Worm (Caenorhabditis elegans) whole organism, young adult: Measurements from ENCODE around the gene ptpn-22.

ENCODE experiments used
- F10E7.11 ChIP-seq: sonication (generic microtip); optimal IDR thresholded peaks from 2 replicates; lab custom pipeline; 2017; ENCODE audit warnings: mild to moderate bottlenecking, missing genetic modification characterization, moderate library complexity, missing compliant biosample characterization
- F37B4.10 ChIP-seq: fragments of 200-800 bp; sonication (Bioruptor generic); IDR thresholded peaks from 2 replicates; pipeline ENCODE4 v1.3.6; 2022; ENCODE audit warnings: missing genetic modification characterization, missing compliant biosample characterization
- F49E8.2 ChIP-seq: sonication (generic microtip); optimal IDR thresholded peaks from 3 replicates; lab custom pipeline; 2017; ENCODE audit warnings: missing genetic modification characterization, mild to moderate bottlenecking, missing compliant biosample characterization, antibody characterized with exemption, moderate library complexity; ENCODE audit not compliant: insufficient read depth
- Y67H2A.10 ChIP-seq: fragments of 200-800 bp; sonication (Bioruptor generic); conservative IDR thresholded peaks from 2 replicates; pipeline ENCODE4 v1.3.6; 2022; ENCODE audit warnings: missing genetic modification reagents, missing genetic modification characterization, missing compliant biosample characterization
- Y79H2A.3 ChIP-seq: fragments of 200-800 bp; sonication (Bioruptor generic); conservative IDR thresholded peaks from 2 replicates; pipeline ENCODE4 v1.3.6; 2022; ENCODE audit warnings: missing genetic modification reagents, missing genetic modification characterization, missing compliant biosample characterization
- Y95B8A.8 ChIP-seq: fragments of 200-800 bp; sonication (Bioruptor generic); IDR thresholded peaks from 2 replicates; pipeline ENCODE4 v1.3.6; 2022; ENCODE audit warnings: missing genetic modification reagents, missing genetic modification characterization, missing compliant biosample characterization
- aptf-3 ChIP-seq: fragments of 200-800 bp; sonication (Bioruptor generic); IDR thresholded peaks from 2 replicates; pipeline ENCODE4 v1.3.6; 2022; ENCODE audit warnings: missing genetic modification characterization, missing compliant biosample characterization
- atf-7 ChIP-seq: sonication (generic microtip); optimal IDR thresholded peaks from 2 replicates; lab custom pipeline; 2017; ENCODE audit warnings: mild to moderate bottlenecking, missing genetic modification characterization, missing compliant biosample characterization
- bed-1 ChIP-seq: fragments of 200-800 bp; sonication (Bioruptor generic); IDR thresholded peaks from 2 replicates; pipeline ENCODE4 v1.3.6; 2022; ENCODE audit warnings: missing genetic modification reagents, missing genetic modification characterization, missing compliant biosample characterization
- ceh-100 ChIP-seq: fragments of 200-800 bp; sonication (Bioruptor generic); IDR thresholded peaks from 2 replicates; pipeline ENCODE4 v1.3.6; 2022; ENCODE audit warnings: missing genetic modification reagents, missing genetic modification characterization, missing compliant biosample characterization
- ceh-40 ChIP-seq: fragments of 200-800 bp; sonication (Bioruptor generic); IDR thresholded peaks from 2 replicates; pipeline ENCODE4 v1.3.6; 2022; ENCODE audit warnings: missing genetic modification characterization, missing compliant biosample characterization
- ceh-79 ChIP-seq: sonication (generic microtip); optimal IDR thresholded peaks from 2 replicates; lab custom pipeline; 2017; ENCODE audit warnings: mild to moderate bottlenecking, missing genetic modification characterization, missing compliant biosample characterization
- die-1 ChIP-seq: sonication (generic microtip); optimal IDR thresholded peaks from 2 replicates; lab custom pipeline; 2016; ENCODE audit warnings: missing genotype, mild to moderate bottlenecking, missing genetic modification characterization, missing compliant biosample characterization
- dox-1 ChIP-seq: fragments of 200-800 bp; sonication (Bioruptor generic); IDR thresholded peaks from 2 replicates; pipeline ENCODE4 v1.3.6; 2022; ENCODE audit warnings: missing genetic modification reagents, missing genetic modification characterization, missing compliant biosample characterization
- dpff-1 ChIP-seq: sonication (generic microtip); optimal IDR thresholded peaks from 2 replicates; lab custom pipeline; 2017; ENCODE audit warnings: mild to moderate bottlenecking, missing genetic modification characterization, missing compliant biosample characterization
- egl-18 ChIP-seq: fragments of 200-800 bp; sonication (Bioruptor generic); IDR thresholded peaks from 2 replicates; pipeline ENCODE4 v1.3.6; 2022; ENCODE audit warnings: missing genetic modification reagents, missing genetic modification characterization, missing compliant biosample characterization
- egl-44 ChIP-seq: fragments of 200-800 bp; sonication (Bioruptor generic); IDR thresholded peaks from 2 replicates; pipeline ENCODE4 v1.3.6; 2022; ENCODE audit warnings: missing genetic modification reagents, missing genetic modification characterization, missing compliant biosample characterization
- egrh-3 ChIP-seq: fragments of 200-800 bp; sonication (Bioruptor generic); IDR thresholded peaks from 2 replicates; pipeline ENCODE4 v1.3.6; 2022; ENCODE audit warnings: missing genetic modification reagents, missing genetic modification characterization, missing compliant biosample characterization
- ets-4 ChIP-seq: fragments of 200-800 bp; sonication (Bioruptor generic); optimal IDR thresholded peaks from 2 replicates; lab custom pipeline; 2018; ENCODE audit warnings: mild to moderate bottlenecking, missing genetic modification characterization, missing compliant biosample characterization
- fkh-3 ChIP-seq: sonication (generic microtip); optimal IDR thresholded peaks from 2 replicates; lab custom pipeline; 2016; ENCODE audit warnings: mild to moderate bottlenecking, missing genetic modification characterization, missing compliant biosample characterization
- hlh-12 ChIP-seq: sonication (generic microtip); optimal IDR thresholded peaks from 2 replicates; lab custom pipeline; 2016; ENCODE audit warnings: missing genetic modification characterization, missing compliant biosample characterization
- hmg-20 ChIP-seq: fragments of 200-800 bp; sonication (Bioruptor generic); IDR thresholded peaks from 2 replicates; pipeline ENCODE4 v1.3.6; 2022; ENCODE audit warnings: missing genetic modification reagents, missing genetic modification characterization, missing compliant biosample characterization
- hsf-1 ChIP-seq: fragments of 200-800 bp; sonication (Bioruptor generic); IDR thresholded peaks from 2 replicates; pipeline ENCODE4 v1.3.6; 2022; ENCODE audit warnings: missing genetic modification reagents, missing genetic modification characterization, missing compliant biosample characterization
- lin-26 ChIP-seq: fragments of 200-800 bp; sonication (Bioruptor generic); IDR thresholded peaks from 2 replicates; pipeline ENCODE4 v1.3.6; 2022; ENCODE audit warnings: missing genetic modification reagents, missing genetic modification characterization, missing compliant biosample characterization
- lin-40 ChIP-seq: sonication (generic microtip); optimal IDR thresholded peaks from 2 replicates; lab custom pipeline; 2016; ENCODE audit warnings: missing genetic modification characterization, mild to moderate bottlenecking, missing compliant biosample characterization, missing genotype, missing genetic modification reagents
- lsl-1 ChIP-seq: fragments of 200-800 bp; sonication (Bioruptor generic); optimal IDR thresholded peaks from 2 replicates; lab custom pipeline; 2018; ENCODE audit warnings: mild to moderate bottlenecking, missing genetic modification characterization, moderate library complexity, missing compliant biosample characterization
- mcd-1 ChIP-seq: fragments of 200-800 bp; sonication (Bioruptor generic); IDR thresholded peaks from 2 replicates; pipeline ENCODE4 v1.3.6; 2022; ENCODE audit warnings: missing genetic modification reagents, missing genetic modification characterization, missing compliant biosample characterization
- mel-28 ChIP-seq: sonication (generic microtip); optimal IDR thresholded peaks from 2 replicates; lab custom pipeline; 2016; ENCODE audit warnings: borderline replicate concordance, mild to moderate bottlenecking, missing genetic modification characterization, missing compliant biosample characterization
- nfya-1 ChIP-seq: sonication (generic microtip); optimal IDR thresholded peaks from 2 replicates; lab custom pipeline; 2017; ENCODE audit warnings: antibody characterized with exemption, missing compliant biosample characterization, missing genetic modification characterization, borderline replicate concordance; ENCODE audit not compliant: insufficient read depth
- nhr-120 ChIP-seq: fragments of 200-800 bp; sonication (Bioruptor generic); IDR thresholded peaks from 2 replicates; pipeline ENCODE4 v1.3.6; 2022; ENCODE audit warnings: missing genetic modification characterization, missing compliant biosample characterization
- nhr-179 ChIP-seq: sonication (generic microtip); optimal IDR thresholded peaks from 2 replicates; lab custom pipeline; 2016; ENCODE audit warnings: mild to moderate bottlenecking, missing genetic modification characterization, missing compliant biosample characterization
- pha-4 ChIP-seq: fragments of 150-350 bp; sonication (generic microtip); optimal IDR thresholded peaks from 2 replicates; lab custom pipeline; 2014; ENCODE audit warnings: missing biosample characterization, missing genetic modification reagents, missing genetic modification characterization
- rcor-1 ChIP-seq: fragments of 200-800 bp; sonication (Bioruptor generic); IDR thresholded peaks from 2 replicates; pipeline ENCODE4 v1.3.6; 2022; ENCODE audit warnings: missing genetic modification reagents, missing genetic modification characterization, missing compliant biosample characterization
- repo-1 ChIP-seq: sonication (generic microtip); optimal IDR thresholded peaks from 2 replicates; lab custom pipeline; 2017; ENCODE audit warnings: mild to moderate bottlenecking, missing genetic modification characterization, missing compliant biosample characterization
- snpc-1.1 ChIP-seq: sonication (generic microtip); optimal IDR thresholded peaks from 2 replicates; lab custom pipeline; 2017; ENCODE audit warnings: missing genetic modification characterization, mild to moderate bottlenecking, missing compliant biosample characterization, antibody characterized with exemption, moderate library complexity, missing genotype, missing genetic modification reagents; ENCODE audit not compliant: insufficient read depth
- snpc-1.3 ChIP-seq: sonication (generic microtip); optimal IDR thresholded peaks from 2 replicates; lab custom pipeline; 2017; ENCODE audit warnings: missing genetic modification characterization, mild to moderate bottlenecking, missing compliant biosample characterization, antibody characterized with exemption, moderate library complexity, missing genotype, missing genetic modification reagents; ENCODE audit not compliant: insufficient read depth
- snpc-3.4 ChIP-seq: sonication (generic microtip); optimal IDR thresholded peaks from 2 replicates; lab custom pipeline; 2017; ENCODE audit warnings: missing genetic modification characterization, mild to moderate bottlenecking, missing compliant biosample characterization, antibody characterized with exemption, moderate library complexity, missing genotype, missing genetic modification reagents
- sptf-2 ChIP-seq: fragments of 200-800 bp; sonication (Bioruptor generic); optimal IDR thresholded peaks from 2 replicates; lab custom pipeline; 2018; ENCODE audit warnings: mild to moderate bottlenecking, missing genetic modification characterization, missing compliant biosample characterization
- zfh-2 ChIP-seq: fragments of 200-800 bp; sonication (Bioruptor generic); conservative IDR thresholded peaks from 2 replicates; pipeline ENCODE4 v1.3.6; 2022; ENCODE audit warnings: missing genetic modification reagents, missing genetic modification characterization, missing compliant biosample characterization

The ptpn-22 gene

DNA sequence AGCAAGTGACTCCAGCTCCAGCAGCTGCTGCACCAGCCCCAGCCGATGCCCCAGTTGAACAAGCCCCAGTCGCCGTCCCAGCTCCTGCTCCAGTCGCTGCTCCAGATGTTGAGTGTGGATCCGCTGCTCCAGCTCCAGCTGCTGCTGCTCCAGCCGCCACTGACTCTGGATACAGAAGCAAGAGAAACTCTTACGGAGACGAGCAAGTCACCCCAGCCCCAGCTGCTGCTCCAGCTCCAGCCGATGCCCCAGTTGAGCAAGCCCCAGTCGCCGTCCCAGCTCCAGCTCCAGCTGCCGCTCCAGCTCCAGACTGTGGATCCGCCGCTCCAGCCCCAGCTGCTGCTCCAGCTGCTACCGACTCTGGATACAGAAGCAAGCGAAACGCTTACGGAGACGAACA is 18.5 kb downstream of the ptpn-22 start (continued):
- TF ChIP-seq aptf-3 (GFP tag; lab: Robert Waterston, UW) (no peak), nfya-1 (no peak), lsl-1 (no peak), ceh-100 (GFP tag; lab: Robert Waterston, UW) (no peak), dpff-1 (tag; lab: Kevin White, UChicago) (no peak), pha-4 (no peak)

DNA sequence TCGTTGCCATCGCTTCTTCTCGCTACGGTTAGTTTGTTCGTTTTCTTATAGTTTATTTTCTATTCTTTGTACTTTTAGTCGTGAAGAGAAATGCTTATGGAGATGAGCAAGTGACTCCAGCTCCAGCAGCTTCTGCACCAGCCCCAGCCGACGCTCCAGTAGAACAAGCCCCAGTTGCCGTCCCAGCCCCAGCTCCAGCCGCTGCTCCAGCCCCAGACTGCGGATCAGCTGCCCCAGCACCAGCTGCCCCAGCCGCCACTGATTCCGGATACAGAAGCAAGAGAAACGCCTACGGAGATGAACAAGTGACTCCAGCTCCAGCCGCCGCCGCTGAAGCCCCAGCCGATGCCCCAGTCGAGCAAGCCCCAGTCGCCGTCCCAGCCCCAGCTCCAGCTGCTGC is 19.2 kb downstream of the ptpn-22 start:
- TF ChIP-seq zfh-2 (GFP tag; lab: Robert Waterston, UW) = peak; percentile 65; the same call in 1 of the 2 replicates
- peak; percentile 31; the same call in 1 of the 2 replicates for TF ChIP-seq lin-26 (GFP tag; lab: Robert Waterston, UW)
- peak; percentile 31; the same call in 1 of the 2 replicates for TF ChIP-seq mcd-1
- TF ChIP-seq egrh-3 (GFP tag; lab: Robert Waterston, UW) = peak; percentile 86
- TF ChIP-seq lin-40 (tag; lab: Kevin White, UChicago) = peak; percentile 20

DNA sequence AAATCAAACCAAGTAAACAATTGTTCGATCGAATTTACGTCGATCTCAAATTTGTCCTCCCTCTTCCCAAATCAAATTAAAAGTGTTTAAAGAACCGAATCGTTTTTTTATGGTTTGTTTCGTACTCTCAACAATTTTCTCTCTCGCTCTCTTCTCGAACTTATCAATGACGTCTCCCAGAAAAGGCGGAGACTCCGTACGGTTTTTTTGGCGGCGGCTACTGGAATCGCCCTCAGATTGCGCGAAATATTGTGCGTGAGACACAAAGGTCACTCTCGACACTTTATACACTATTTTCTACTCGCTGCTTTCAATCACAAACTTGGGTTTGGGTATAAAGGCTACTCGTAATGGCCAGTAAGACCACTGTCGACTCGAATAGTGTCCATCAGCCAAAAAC is 19.6 kb downstream of the ptpn-22 start, which contains the start of gene epic-2:
epic-2 (plus strand) TSS at position 317 of the 400 bp plus-strand sequence.
- TF ChIP-seq ceh-40 (GFP tag; lab: Robert Waterston, UW) = no peak
- no peak for TF ChIP-seq die-1 (tag; lab: Kevin White, UChicago)
- TF ChIP-seq Y67H2A.10 (GFP tag; lab: Robert Waterston, UW) = no peak
- no peak for TF ChIP-seq nhr-179 (tag; lab: Kevin White, UChicago)
- no peak for TF ChIP-seq egl-18 (GFP tag; lab: Robert Waterston, UW)
- no peak for TF ChIP-seq snpc-1.3
- no peak for TF ChIP-seq fkh-3 (tag; lab: Kevin White, UChicago)
- TF ChIP-seq nhr-120 = no peak
- no peak for TF ChIP-seq F49E8.2 (tag; lab: Kevin White, UChicago)
- no peak for TF ChIP-seq egl-44
- TF ChIP-seq aptf-3 (GFP tag; lab: Robert Waterston, UW) = no peak
- no peak for TF ChIP-seq sptf-2 (GFP tag; lab: Kevin White, UChicago)

ce11 chrIV:1715705-1716104 is 24.4 kb downstream of the ptpn-22 start:
- TF ChIP-seq snpc-1.1 (tag; lab: Kevin White, UChicago) = no peak
- peak; percentile 29 for TF ChIP-seq lin-40 (tag; lab: Kevin White, UChicago)
- no peak for TF ChIP-seq aptf-3 (GFP tag; lab: Robert Waterston, UW)

- TF ChIP-seq zfh-2 (GFP tag; lab: Robert Waterston, UW) = peak; percentile 75
- no peak for TF ChIP-seq atf-7 (tag; lab: Kevin White, UChicago)
These were observed 26.4 kb downstream of the ptpn-22 start for ce11 chrIV:1713618-1714017.

- TF ChIP-seq bed-1 (GFP tag; lab: Robert Waterston, UW) (peak; percentile 85; the same call in 1 of the 2 replicates), rcor-1 (peak; percentile 81), Y95B8A.8 (peak; percentile 92), repo-1 (peak; percentile 83), snpc-1.3 (no peak), Y79H2A.3 (GFP tag; lab: Robert Waterston, UW) (peak; percentile 98), egl-18 (GFP tag; lab: Robert Waterston, UW) (0 out of 2 replicates have a peak, but pooled peaks have one; percentile 36), F37B4.10 (0 out of 2 replicates have a peak, but pooled peaks have one; percentile 38), lin-26 (GFP tag; lab: Robert Waterston, UW) (peak; percentile 96), dox-1 (peak; percentile 82), hmg-20 (GFP tag; lab: Robert Waterston, UW) (peak; percentile 78), hlh-12 (tag; lab: Kevin White, UChicago) (no peak), F10E7.11 (tag; lab: Kevin White, UChicago) (peak; percentile 94), hsf-1 (peak; percentile 86), ceh-79 (tag; lab: Kevin White, UChicago) (peak; percentile 83), snpc-3.4 (tag; lab: Kevin White, UChicago) (peak; percentile 87), mel-28 (tag; lab: Kevin White, UChicago) (no peak), sptf-2 (GFP tag; lab: Kevin White, UChicago) (no peak), ets-4 (GFP tag; lab: Kevin White, UChicago) (peak; percentile 34)
These were observed 29.0 kb downstream of the ptpn-22 start, which contains the start of gene rpi-2 for ce11 chrIV:1711029-1711489. rpi-2 (plus strand) TSS chrIV:1711262.
